Fruit fly (Drosophila melanogaster): ENCODE data around the gene CG17991.

dm6 chr3R:27229368-27229767 is 11.7 kb upstream of the CG17991 start, which contains the start of gene CG42814:
- TF ChIP-seq rn (GFP tag; IDR thresholded peaks at IDR 0.05) (no peak), D1 (tag; optimal IDR thresholded peaks at IDR 0.05) (no peak), CG14655 (GFP tag; optimal IDR thresholded peaks at IDR 0.05) (no peak), CG8301 (tag; optimal IDR thresholded peaks at IDR 0.05) (no peak), Snoo (tag; optimal IDR thresholded peaks at IDR 0.05) (no peak), CG15710 (tag; optimal IDR thresholded peaks at IDR 0.05) (no peak), CG10348 (GFP tag; IDR thresholded peaks at IDR 0.05) (no peak), EcR (GFP tag; optimal IDR thresholded peaks at IDR 0.05) (no peak), Ets98B (GFP tag; IDR thresholded peaks at IDR 0.05) (no peak), CG13204 (GFP tag; optimal IDR thresholded peaks at IDR 0.05) (no peak), CG12605 (GFP tag; IDR thresholded peaks at IDR 0.05) (no peak), CG4496 (GFP tag; IDR thresholded peaks at IDR 0.05) (no peak)

Measured in whole organism, pupa.